Fruit fly (Drosophila melanogaster) whole organism, embryonic: ENCODE measurements around the gene CG14401.

Source experiments
- CG10267 ChIP-seq: fragments of 200-800 bp; sonication (Bioruptor generic); optimal IDR thresholded peaks from 2 replicates; lab custom pipeline; 2018; ENCODE audit warnings: missing biosample characterization, mild to moderate bottlenecking, missing genetic modification characterization, moderate library complexity
- CG11456 ChIP-seq: fragments of 200-800 bp; sonication (Bioruptor generic); IDR thresholded peaks from 3 replicates; pipeline ENCODE4 v1.3.6; 2022; ENCODE audit warnings: missing biosample characterization, missing genetic modification characterization
- CG12071 ChIP-seq: fragments of 200-800 bp; sonication (Bioruptor generic); optimal IDR thresholded peaks from 3 replicates; lab custom pipeline; 2018; ENCODE audit warnings: missing biosample characterization, mild to moderate bottlenecking, missing genetic modification characterization
- CG15269 ChIP-seq: fragments of 200-800 bp; sonication (Bioruptor generic); optimal IDR thresholded peaks from 2 replicates; lab custom pipeline; 2018; ENCODE audit warnings: missing biosample characterization, mild to moderate bottlenecking, missing genetic modification characterization, moderate library complexity
- CG15601 ChIP-seq: fragments of 200-800 bp; sonication (Bioruptor generic); optimal IDR thresholded peaks from 3 replicates; lab custom pipeline; 2019; ENCODE audit warnings: missing biosample characterization, mild to moderate bottlenecking, missing genetic modification characterization, moderate library complexity
- CG15696 ChIP-seq: fragments of 200-800 bp; sonication (Bioruptor generic); optimal IDR thresholded peaks from 2 replicates; lab custom pipeline; 2019; ENCODE audit warnings: missing biosample characterization, mild to moderate bottlenecking, missing genetic modification characterization, moderate library complexity
- CG17385 ChIP-seq: fragments of 200-800 bp; sonication (Bioruptor generic); optimal IDR thresholded peaks from 3 replicates; lab custom pipeline; 2018; ENCODE audit warnings: missing biosample characterization, mild to moderate bottlenecking, missing genetic modification characterization
- CG2116 ChIP-seq: fragments of 200-800 bp; sonication (Bioruptor generic); optimal IDR thresholded peaks from 3 replicates; lab custom pipeline; 2018; ENCODE audit warnings: missing biosample characterization, mild to moderate bottlenecking, missing genetic modification characterization
- CG2199 ChIP-seq: fragments of 200-800 bp; sonication (Bioruptor generic); IDR thresholded peaks from 3 replicates; pipeline ENCODE4 v1.3.6; 2022; ENCODE audit warnings: missing biosample characterization, missing genetic modification characterization
- CG2875 ChIP-seq: fragments of 200-800 bp; sonication (Bioruptor generic); optimal IDR thresholded peaks from 2 replicates; lab custom pipeline; 2017; ENCODE audit warnings: missing biosample characterization, mild to moderate bottlenecking, missing genetic modification characterization, missing genetic modification reagents
- CG42726 ChIP-seq: fragments of 200-800 bp; sonication (Bioruptor generic); IDR thresholded peaks from 2 replicates; pipeline ENCODE4 v1.3.6; 2022; ENCODE audit warnings: missing biosample characterization, missing genetic modification characterization; ENCODE audit not compliant: partially characterized antibody
- CG4328 ChIP-seq: fragments of 200-800 bp; sonication (Bioruptor generic); optimal IDR thresholded peaks from 3 replicates; lab custom pipeline; 2017; ENCODE audit warnings: missing biosample characterization, missing genetic modification reagents, missing genetic modification characterization
- CG4730 ChIP-seq: fragments of 200-800 bp; sonication (Bioruptor generic); IDR thresholded peaks from 2 replicates; pipeline ENCODE4 v1.3.6; 2022; ENCODE audit warnings: missing biosample characterization, missing genetic modification characterization
- CG6272 ChIP-seq: fragments of 200-800 bp; sonication (Bioruptor generic); IDR thresholded peaks from 2 replicates; pipeline ENCODE4 v1.3.6; 2022; ENCODE audit warnings: missing biosample characterization, missing genetic modification characterization
- CG6683 ChIP-seq: fragments of 200-800 bp; sonication (Bioruptor generic); optimal IDR thresholded peaks from 2 replicates; lab custom pipeline; 2017; ENCODE audit warnings: missing biosample characterization, mild to moderate bottlenecking, missing genetic modification characterization, missing genetic modification reagents
- CG7839 ChIP-seq: fragments of 200-800 bp; sonication (Bioruptor generic); optimal IDR thresholded peaks from 3 replicates; lab custom pipeline; 2018; ENCODE audit warnings: missing biosample characterization, mild to moderate bottlenecking, missing genetic modification characterization, moderate library complexity
- CG7987 ChIP-seq: fragments of 200-800 bp; sonication (Bioruptor generic); optimal IDR thresholded peaks from 2 replicates; lab custom pipeline; 2018; ENCODE audit warnings: missing biosample characterization, mild to moderate bottlenecking, missing genetic modification characterization, moderate library complexity
- CG8089 ChIP-seq: fragments of 200-800 bp; sonication (Bioruptor generic); optimal IDR thresholded peaks from 3 replicates; lab custom pipeline; 2016; ENCODE audit warnings: missing biosample characterization, missing genetic modification characterization
- CG9215 ChIP-seq: fragments of 200-800 bp; sonication (Bioruptor generic); IDR thresholded peaks from 2 replicates; pipeline ENCODE4 v1.3.6; 2022; ENCODE audit warnings: missing biosample characterization, missing genetic modification characterization
- CG9437 ChIP-seq: fragments of 200-800 bp; sonication (Bioruptor generic); optimal IDR thresholded peaks from 2 replicates; lab custom pipeline; 2018; ENCODE audit warnings: missing biosample characterization, mild to moderate bottlenecking, missing genetic modification characterization
- CG9727 ChIP-seq: fragments of 200-800 bp; sonication (Bioruptor generic); optimal IDR thresholded peaks from 3 replicates; lab custom pipeline; 2017; ENCODE audit warnings: missing biosample characterization, mild to moderate bottlenecking, missing genetic modification characterization
- CG9932 ChIP-seq: fragments of 200-800 bp; sonication (Bioruptor generic); IDR thresholded peaks from 2 replicates; pipeline ENCODE4 v1.3.6; 2022; ENCODE audit warnings: missing biosample characterization, missing genetic modification characterization
- CkIIα-i1 ChIP-seq: fragments of 200-800 bp; sonication (Bioruptor generic); IDR thresholded peaks from 2 replicates; pipeline ENCODE4 v1.3.6; 2022; ENCODE audit warnings: missing biosample characterization, missing genetic modification characterization
- D19A ChIP-seq: fragments of 200-800 bp; optimal IDR thresholded peaks from 3 replicates; lab custom pipeline; 2019; ENCODE audit warnings: missing biosample characterization, mild to moderate bottlenecking, missing genetic modification characterization, moderate library complexity
- Dad ChIP-seq: fragments of 200-800 bp; sonication (Bioruptor generic); optimal IDR thresholded peaks from 3 replicates; lab custom pipeline; 2016; ENCODE audit warnings: missing biosample characterization, missing genetic modification characterization
- Doc3 ChIP-seq: fragments of 200-800 bp; sonication (Bioruptor generic); IDR thresholded peaks from 3 replicates; pipeline ENCODE4 v1.3.6; 2022; ENCODE audit warnings: missing biosample characterization, missing genetic modification characterization; ENCODE audit not compliant: partially characterized antibody
- Dref ChIP-seq: fragments of 200-800 bp; sonication (Bioruptor generic); IDR thresholded peaks from 2 replicates; pipeline ENCODE4 v1.3.6; 2022; ENCODE audit warnings: missing biosample characterization, missing genetic modification characterization
- HHEX ChIP-seq: fragments of 200-800 bp; sonication (Bioruptor generic); optimal IDR thresholded peaks from 3 replicates; lab custom pipeline; 2017; ENCODE audit warnings: missing biosample characterization, mild to moderate bottlenecking, missing genetic modification characterization, missing genetic modification reagents
- Jarid2 ChIP-seq: fragments of 200-800 bp; sonication (Bioruptor generic); optimal IDR thresholded peaks from 3 replicates; lab custom pipeline; 2017; ENCODE audit warnings: mild to moderate bottlenecking, missing biosample characterization, missing genetic modification reagents, missing genetic modification characterization
- Lim3 ChIP-seq: fragments of 200-800 bp; sonication (Bioruptor generic); IDR thresholded peaks from 2 replicates; pipeline ENCODE4 v1.3.6; 2022; ENCODE audit warnings: missing biosample characterization, missing genetic modification characterization
- Mrtf ChIP-seq: fragments of 200-800 bp; sonication (Bioruptor generic); IDR thresholded peaks from 3 replicates; pipeline ENCODE4 v1.3.6; 2022; ENCODE audit warnings: missing biosample characterization, missing genetic modification characterization
- Tbp ChIP-seq: fragments of >200 bp; optimal IDR thresholded peaks from 2 replicates; lab custom pipeline; 2018; ENCODE audit warnings: missing biosample characterization, missing genetic modification characterization
- Usf ChIP-seq: fragments of 200-800 bp; sonication (Bioruptor generic); optimal IDR thresholded peaks from 2 replicates; lab custom pipeline; 2017; ENCODE audit warnings: missing genotype, missing biosample characterization, missing genetic modification characterization
- al ChIP-seq: fragments of 200-800 bp; sonication (Bioruptor generic); IDR thresholded peaks from 2 replicates; pipeline ENCODE4 v1.3.6; 2022; ENCODE audit warnings: missing biosample characterization, missing genetic modification characterization
- aop ChIP-seq: fragments of 200-800 bp; sonication (Bioruptor generic); IDR thresholded peaks from 2 replicates; pipeline ENCODE4 v1.3.6; 2022; ENCODE audit warnings: missing biosample characterization, missing genetic modification characterization
- dmrt11E ChIP-seq: fragments of 200-800 bp; sonication (Bioruptor generic); optimal IDR thresholded peaks from 3 replicates; lab custom pipeline; 2018; ENCODE audit warnings: missing biosample characterization, mild to moderate bottlenecking, missing genetic modification characterization, moderate library complexity
- dpn ChIP-seq, 2 experiments: fragments of 200-800 bp; sonication (Bioruptor generic); optimal IDR thresholded peaks; 3 replicates each; lab custom pipeline; 2016; ENCODE audit warnings: missing biosample characterization in 2 of 2, missing genetic modification characterization in 2 of 2
- ems ChIP-seq: fragments of 200-800 bp; sonication (Bioruptor generic); optimal IDR thresholded peaks from 3 replicates; lab custom pipeline; 2016; ENCODE audit warnings: missing biosample characterization, missing genetic modification characterization
- eve ChIP-seq, 2 experiments: fragments of >200 bp; optimal IDR thresholded peaks; 2 replicates each; lab custom pipeline; 2017; ENCODE audit warnings: missing biosample characterization in 2 of 2, missing genetic modification characterization in 2 of 2
- kni ChIP-seq: fragments of 200-800 bp; sonication (Bioruptor generic); optimal IDR thresholded peaks from 3 replicates; lab custom pipeline; 2017; ENCODE audit warnings: mild to moderate bottlenecking, missing biosample characterization, missing genetic modification reagents, missing genetic modification characterization
- lov ChIP-seq, 2 experiments: fragments of 200-800 bp in 1 of 2; fragments of >200 bp in 1 of 2; sonication (Bioruptor generic) in 1 of 2; IDR thresholded peaks in 1 of 2; optimal IDR thresholded peaks in 1 of 2; 2 replicates in 1 of 2; 3 replicates in 1 of 2; pipeline versions ENCODE4 v1.3.6 to Lab custom; 2017 to 2022; ENCODE audit warnings: missing biosample characterization in 1 of 2, missing genetic modification characterization in 1 of 2
- nau ChIP-seq: fragments of 200-800 bp; sonication (Bioruptor generic); optimal IDR thresholded peaks from 3 replicates; lab custom pipeline; 2017; ENCODE audit warnings: missing biosample characterization, mild to moderate bottlenecking, missing genetic modification characterization, missing genetic modification reagents
- pho ChIP-seq: fragments of 200-800 bp; sonication (Bioruptor generic); optimal IDR thresholded peaks from 2 replicates; lab custom pipeline; 2016; ENCODE audit warnings: missing biosample characterization, missing genetic modification characterization
- pnt ChIP-seq: fragments of 200-800 bp; sonication (Bioruptor generic); optimal IDR thresholded peaks from 3 replicates; lab custom pipeline; 2016; ENCODE audit warnings: missing biosample characterization, missing genetic modification characterization
- sd ChIP-seq: fragments of 200-800 bp; sonication (Bioruptor generic); optimal IDR thresholded peaks from 3 replicates; lab custom pipeline; 2018; ENCODE audit warnings: missing biosample characterization, mild to moderate bottlenecking, missing genetic modification characterization, moderate library complexity
- seq ChIP-seq: fragments of 200-800 bp; sonication (Bioruptor generic); IDR thresholded peaks from 2 replicates; pipeline ENCODE4 v1.3.6; 2022; ENCODE audit warnings: missing biosample characterization, missing genetic modification characterization
- tgo ChIP-seq: fragments of 200-800 bp; sonication (Bioruptor generic); IDR thresholded peaks from 3 replicates; pipeline ENCODE4 v1.3.6; 2022; ENCODE audit warnings: missing biosample characterization, missing genetic modification characterization
- trh ChIP-seq: fragments of 200-800 bp; sonication (Bioruptor generic); optimal IDR thresholded peaks from 2 replicates; lab custom pipeline; 2016; ENCODE audit warnings: missing biosample characterization, missing genetic modification characterization
- wor ChIP-seq: fragments of 200-800 bp; sonication (Bioruptor generic); IDR thresholded peaks from 2 replicates; pipeline ENCODE4 v1.3.6; 2022; ENCODE audit warnings: missing biosample characterization, missing genetic modification characterization
- zen ChIP-seq: fragments of 200-800 bp; sonication (Bioruptor generic); optimal IDR thresholded peaks from 3 replicates; lab custom pipeline; 2018; ENCODE audit warnings: missing biosample characterization, mild to moderate bottlenecking, missing genetic modification characterization, moderate library complexity

The CG14401 gene

DNA sequence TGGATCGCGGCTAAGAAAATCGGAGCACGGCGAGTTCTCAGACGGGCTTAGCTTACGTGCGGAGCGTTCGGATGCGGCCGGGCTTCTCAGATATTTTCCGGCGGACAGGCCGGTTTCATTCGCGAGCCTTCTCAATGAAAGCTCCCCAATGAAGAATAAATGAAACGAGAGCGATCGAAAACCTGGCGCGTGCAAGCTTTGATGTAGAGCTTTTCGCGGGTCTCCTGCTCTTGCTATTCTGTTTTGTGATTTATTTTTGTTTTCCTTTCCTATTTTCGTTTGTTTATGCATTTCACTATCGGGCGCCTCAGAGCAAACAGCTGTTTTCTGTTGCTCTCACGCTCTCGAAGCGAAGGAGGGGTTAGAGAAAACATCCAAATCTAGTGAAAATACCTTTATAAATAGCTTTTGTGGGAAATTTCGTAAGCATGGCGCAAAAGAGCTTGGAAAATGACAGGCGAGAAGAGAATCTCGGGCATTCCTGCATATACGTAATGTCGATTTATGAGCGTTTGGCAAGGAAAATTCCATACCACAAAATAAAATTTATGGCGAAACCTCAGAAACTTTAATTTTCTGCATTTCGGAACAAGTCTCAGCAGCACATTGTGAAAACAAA lies 16.3 kb downstream of the CG14401 start (continued):
- TF ChIP-seq tgo (no peak), ems (GFP tag; lab: Kevin White, UChicago) (no peak), Dad (GFP tag; lab: Kevin White, UChicago) (no peak), CG8089 (GFP tag; lab: Kevin White, UChicago) (no peak), sd (tag; lab: Kevin White, UChicago) (peak; percentile 92), al (GFP tag; lab: Robert Waterston, UW) (no peak), lov (optimal IDR thresholded peaks at IDR 0.05; lab: Kevin White, UChicago) (no peak), lov (GFP tag; IDR thresholded peaks at IDR 0.05; lab: Robert Waterston, UW) (no peak), CG2199 (GFP tag; lab: Robert Waterston, UW) (0 out of 3 replicates have a peak, but pooled peaks have one; percentile 43), Lim3 (GFP tag; lab: Robert Waterston, UW) (no peak), Doc3 (GFP tag; lab: Robert Waterston, UW) (no peak), pnt (GFP tag; lab: Kevin White, UChicago) (no peak), CG6272 (no peak), CG15696 (no peak), eve (GFP tag; optimal IDR thresholded peaks at IDR 0.05; lab: Kevin White, UChicago) (no peak), CG7987 (GFP tag; lab: Kevin White, UChicago) (no peak), CG11456 (GFP tag; lab: Robert Waterston, UW) (no peak), CG9727 (GFP tag; lab: Kevin White, UChicago) (no peak), nau (GFP tag; lab: Kevin White, UChicago) (peak; percentile 39), CG9932 (no peak), zen (tag; lab: Kevin White, UChicago) (no peak), CG7839 (tag; lab: Kevin White, UChicago) (no peak), trh (GFP tag; lab: Kevin White, UChicago) (no peak), CG6683 (no peak), Dref (no peak), D19A (tag; lab: Kevin White, UChicago) (no peak), CG15269 (tag; lab: Kevin White, UChicago) (no peak), CG2116 (GFP tag; lab: Kevin White, UChicago) (no peak), HHEX (no peak), dpn (GFP tag; optimal IDR thresholded peaks at IDR 0.05; lab: Kevin White, UChicago) (no peak), CG17385 (no peak), CG42726 (GFP tag; lab: Robert Waterston, UW) (0 out of 2 replicates have a peak, but pooled peaks have one; percentile 6), CG15601 (tag; lab: Kevin White, UChicago) (no peak), Tbp (GFP tag; lab: Kevin White, UChicago) (no peak), CG12071 (GFP tag; lab: Kevin White, UChicago) (no peak), Jarid2 (GFP tag; lab: Kevin White, UChicago) (peak; percentile 40), Usf (GFP tag; lab: Kevin White, UChicago) (no peak), CG2875 (GFP tag; lab: Kevin White, UChicago) (no peak), CkIIα-i1 (GFP tag; lab: Robert Waterston, UW) (no peak), CG4328 (no peak), CG4730 (no peak), pho (no peak), aop (GFP tag; lab: Robert Waterston, UW) (no peak), dmrt11E (tag; lab: Kevin White, UChicago) (no peak), wor (GFP tag; lab: Robert Waterston, UW) (no peak), CG10267 (no peak), kni (GFP tag; lab: Kevin White, UChicago) (peak; percentile 11), Mrtf (GFP tag; lab: Robert Waterston, UW) (no peak), CG9215 (GFP tag; lab: Robert Waterston, UW) (no peak), seq (GFP tag; lab: Robert Waterston, UW) (no peak), CG9437 (GFP tag; lab: Kevin White, UChicago) (no peak)
